Worm (Caenorhabditis elegans) whole organism, midembryonic: ENCODE results near the gene K10C2.6.

Experiments
- T22C8.4 ChIP-seq: fragments of 200-800 bp; sonication (Bioruptor generic); IDR thresholded peaks from 2 replicates; pipeline ENCODE4 v1.3.6; 2022; ENCODE audit warnings: missing genetic modification characterization, missing compliant biosample characterization
- cog-1 ChIP-seq: sonication (generic microtip); optimal IDR thresholded peaks from 2 replicates; lab custom pipeline; 2016; ENCODE audit warnings: missing genetic modification characterization, missing compliant biosample characterization
- flt-1 ChIP-seq: fragments of 200-800 bp; sonication (Bioruptor generic); IDR thresholded peaks from 2 replicates; pipeline ENCODE4 v1.3.6; 2022; ENCODE audit warnings: missing genetic modification characterization, missing compliant biosample characterization
- klf-2 ChIP-seq: fragments of 200-800 bp; sonication (Bioruptor generic); conservative IDR thresholded peaks from 2 replicates; pipeline ENCODE4 v1.3.6; 2022; ENCODE audit warnings: missing genetic modification reagents, missing genetic modification characterization, missing compliant biosample characterization
- tab-1 ChIP-seq: fragments of 200-800 bp; sonication (Bioruptor generic); IDR thresholded peaks from 2 replicates; pipeline ENCODE4 v1.3.6; 2022; ENCODE audit warnings: missing genetic modification characterization, missing compliant biosample characterization
- ztf-23 ChIP-seq: fragments of 200-800 bp; sonication (Bioruptor generic); IDR thresholded peaks from 2 replicates; pipeline ENCODE4 v1.3.6; 2022; ENCODE audit warnings: missing genetic modification reagents, missing genetic modification characterization, missing compliant biosample characterization

- no peak for TF ChIP-seq klf-2
- no peak for TF ChIP-seq ztf-23 (GFP tag; lab: Robert Waterston, UW)
- no peak for TF ChIP-seq T22C8.4 (GFP tag; lab: Robert Waterston, UW)
- no peak for TF ChIP-seq tab-1
- TF ChIP-seq cog-1 (tag; lab: Kevin White, UChicago), result no peak
- no peak for TF ChIP-seq flt-1 (GFP tag; lab: Robert Waterston, UW)
Observed at ce11 chrX:6445239-6445638, 6.0 kb upstream of the K10C2.6 start.
